Worm (Caenorhabditis elegans) whole organism, dauer: ENCODE measurements around the gene Y39B6A.10.

ENCODE experiments used
- unc-62 ChIP-seq: sonication (generic microtip); optimal IDR thresholded peaks from 2 replicates; lab custom pipeline; 2017; ENCODE audit warnings: missing biosample characterization, missing genetic modification reagents, missing genetic modification characterization

Y39B6A.10 gene

ce11 chrV:19082541-19082940, 50.9 kb downstream of the Y39B6A.10 start, which contains the start of gene nhr-95:
nhr-95 (minus strand) TSS chrV:19082641.
- TF ChIP-seq unc-62 (GFP tag; lab: Kevin White, UChicago) = no peak
